Worm (Caenorhabditis elegans): ENCODE measurements around the gene fbxl-2.

ce11 chrIII:4720620-4721227, 36.3 kb upstream of the fbxl-2 start, which contains the start of gene emb-5:
- TF ChIP-seq ceh-27 (GFP tag; optimal IDR thresholded peaks at IDR 0.05) (no peak), aptf-2 (GFP tag; conservative IDR thresholded peaks at IDR 0.05) (no peak), snpc-4 (GFP tag; optimal IDR thresholded peaks at IDR 0.05) (no peak), snpc-4 (tag; optimal IDR thresholded peaks at IDR 0.05) (no peak), mcd-1 (GFP tag; IDR thresholded peaks at IDR 0.05) (peak; percentile 92), him-1 (tag; optimal IDR thresholded peaks at IDR 0.05) (no peak)
